Fruit fly (Drosophila melanogaster) whole organism, embryonic: ENCODE data around the gene Der-2.

Source experiments
- Asciz ChIP-seq: fragments of 200-800 bp; sonication (Bioruptor generic); optimal IDR thresholded peaks from 2 replicates; lab custom pipeline; 2017; ENCODE audit warnings: missing biosample characterization, mild to moderate bottlenecking, missing genetic modification characterization, missing genetic modification reagents
- Atf3 ChIP-seq: fragments of 200-800 bp; sonication (Bioruptor generic); optimal IDR thresholded peaks from 3 replicates; lab custom pipeline; 2016; ENCODE audit warnings: missing biosample characterization, missing genetic modification characterization
- BEAF-32 ChIP-seq: fragments of 200-800 bp; sonication (Bioruptor generic); optimal IDR thresholded peaks from 3 replicates; lab custom pipeline; 2017; ENCODE audit warnings: missing biosample characterization, missing genetic modification characterization, mild to moderate bottlenecking, moderate library complexity, missing genetic modification reagents
- C15 ChIP-seq: fragments of 200-800 bp; sonication (Bioruptor generic); IDR thresholded peaks from 3 replicates; pipeline ENCODE4 v1.3.6; 2022; ENCODE audit warnings: missing biosample characterization, missing genetic modification characterization
- CG10267 ChIP-seq: fragments of 200-800 bp; sonication (Bioruptor generic); optimal IDR thresholded peaks from 2 replicates; lab custom pipeline; 2018; ENCODE audit warnings: missing biosample characterization, mild to moderate bottlenecking, missing genetic modification characterization, moderate library complexity
- CG12071 ChIP-seq: fragments of 200-800 bp; sonication (Bioruptor generic); optimal IDR thresholded peaks from 3 replicates; lab custom pipeline; 2018; ENCODE audit warnings: missing biosample characterization, mild to moderate bottlenecking, missing genetic modification characterization
- CG12236 ChIP-seq: fragments of 200-800 bp; sonication (Bioruptor generic); optimal IDR thresholded peaks from 2 replicates; lab custom pipeline; 2016; ENCODE audit warnings: missing biosample characterization, missing genetic modification characterization
- CG12744 ChIP-seq: fragments of 200-800 bp; sonication (Bioruptor generic); optimal IDR thresholded peaks from 2 replicates; lab custom pipeline; 2016; ENCODE audit warnings: missing biosample characterization, missing genetic modification characterization
- CG13775 ChIP-seq: fragments of 200-800 bp; sonication (Bioruptor generic); optimal IDR thresholded peaks from 3 replicates; lab custom pipeline; 2017; ENCODE audit warnings: missing biosample characterization, mild to moderate bottlenecking, missing genetic modification characterization
- CG14014 ChIP-seq: fragments of 200-800 bp; sonication (Bioruptor generic); IDR thresholded peaks from 2 replicates; pipeline ENCODE4 v1.3.6; 2022; ENCODE audit warnings: missing biosample characterization, missing genetic modification characterization
- CG17359 ChIP-seq: fragments of 200-800 bp; sonication (Bioruptor generic); optimal IDR thresholded peaks from 3 replicates; lab custom pipeline; 2018; ENCODE audit warnings: missing biosample characterization, mild to moderate bottlenecking, missing genetic modification characterization, moderate library complexity
- CG17361 ChIP-seq: fragments of 200-800 bp; sonication (Bioruptor generic); IDR thresholded peaks from 3 replicates; pipeline ENCODE4 v1.3.6; 2022; ENCODE audit warnings: missing biosample characterization, missing genetic modification characterization
- CG17829 ChIP-seq: fragments of 200-800 bp; optimal IDR thresholded peaks from 2 replicates; lab custom pipeline; 2019; ENCODE audit warnings: missing biosample characterization, mild to moderate bottlenecking, missing genetic modification characterization, moderate library complexity
- CG17912 ChIP-seq: fragments of 200-800 bp; sonication (Bioruptor generic); optimal IDR thresholded peaks from 2 replicates; lab custom pipeline; 2018; ENCODE audit warnings: missing biosample characterization, mild to moderate bottlenecking, missing genetic modification characterization
- CG18599 ChIP-seq: fragments of 200-800 bp; sonication (Bioruptor generic); optimal IDR thresholded peaks from 3 replicates; lab custom pipeline; 2017; ENCODE audit warnings: missing biosample characterization, missing genetic modification characterization, mild to moderate bottlenecking, moderate library complexity, missing genetic modification reagents
- CG3065 ChIP-seq: fragments of 200-800 bp; sonication (Bioruptor generic); optimal IDR thresholded peaks from 2 replicates; lab custom pipeline; 2016; ENCODE audit warnings: missing biosample characterization, missing genetic modification characterization
- CG31224 ChIP-seq: fragments of 200-800 bp; sonication (Bioruptor generic); IDR thresholded peaks from 2 replicates; pipeline ENCODE4 v1.3.6; 2022; ENCODE audit warnings: missing biosample characterization, missing genetic modification characterization
- CG3995 ChIP-seq: fragments of 200-800 bp; sonication (Bioruptor generic); optimal IDR thresholded peaks from 3 replicates; lab custom pipeline; 2016; ENCODE audit warnings: missing biosample characterization, missing genetic modification characterization
- CG5953 ChIP-seq: fragments of 200-800 bp; sonication (Bioruptor generic); IDR thresholded peaks from 2 replicates; pipeline ENCODE4 v1.3.6; 2022; ENCODE audit warnings: missing biosample characterization, missing genetic modification characterization
- CG7271 ChIP-seq: fragments of 200-800 bp; sonication (Bioruptor generic); optimal IDR thresholded peaks from 2 replicates; lab custom pipeline; 2018; ENCODE audit warnings: missing biosample characterization, mild to moderate bottlenecking, missing genetic modification characterization, moderate library complexity
- CG8290 ChIP-seq, 3 experiments: fragments of 200-800 bp; sonication (Bioruptor generic); optimal IDR thresholded peaks; 2 replicates each; lab custom pipeline; 2016 to 2019; ENCODE audit warnings: missing biosample characterization in 3 of 3, missing genetic modification characterization in 3 of 3, mild to moderate bottlenecking in 2 of 3, moderate library complexity in 1 of 3
- CG9437 ChIP-seq: fragments of 200-800 bp; sonication (Bioruptor generic); optimal IDR thresholded peaks from 2 replicates; lab custom pipeline; 2018; ENCODE audit warnings: missing biosample characterization, mild to moderate bottlenecking, missing genetic modification characterization
- CG9727 ChIP-seq: fragments of 200-800 bp; sonication (Bioruptor generic); optimal IDR thresholded peaks from 3 replicates; lab custom pipeline; 2017; ENCODE audit warnings: missing biosample characterization, mild to moderate bottlenecking, missing genetic modification characterization
- CkIIα-i1 ChIP-seq: fragments of 200-800 bp; sonication (Bioruptor generic); IDR thresholded peaks from 2 replicates; pipeline ENCODE4 v1.3.6; 2022; ENCODE audit warnings: missing biosample characterization, missing genetic modification characterization
- Dbx ChIP-seq: fragments of 200-800 bp; sonication (Bioruptor generic); IDR thresholded peaks from 3 replicates; pipeline ENCODE4 v1.3.6; 2022; ENCODE audit warnings: missing biosample characterization, missing genetic modification characterization
- Dek ChIP-seq: fragments of 200-800 bp; sonication (Bioruptor generic); optimal IDR thresholded peaks from 3 replicates; lab custom pipeline; 2019; ENCODE audit warnings: missing biosample characterization, mild to moderate bottlenecking, missing genetic modification characterization, moderate library complexity
- Hey ChIP-seq: fragments of 200-800 bp; sonication (Bioruptor generic); optimal IDR thresholded peaks from 3 replicates; lab custom pipeline; 2018; ENCODE audit warnings: missing biosample characterization, mild to moderate bottlenecking, missing genetic modification characterization
- Hmr ChIP-seq: fragments of 200-800 bp; sonication (Bioruptor generic); optimal IDR thresholded peaks from 3 replicates; lab custom pipeline; 2017; ENCODE audit warnings: mild to moderate bottlenecking, missing biosample characterization, missing genetic modification reagents, missing genetic modification characterization
- Hr78 ChIP-seq, 2 experiments: fragments of 200-800 bp in 1 of 2; fragments of >200 bp in 1 of 2; sonication (Bioruptor generic) in 1 of 2; optimal IDR thresholded peaks; 2 replicates each; lab custom pipeline; 2017 to 2019; ENCODE audit warnings: missing biosample characterization in 2 of 2, missing genetic modification characterization in 2 of 2, mild to moderate bottlenecking in 1 of 2, moderate library complexity in 1 of 2
- MBD-R2 ChIP-seq: fragments of 200-800 bp; sonication (Bioruptor generic); IDR thresholded peaks from 2 replicates; pipeline ENCODE4 v1.3.6; 2022; ENCODE audit warnings: missing biosample characterization, missing genetic modification characterization
- Max ChIP-seq: fragments of 200-800 bp; sonication (Bioruptor generic); optimal IDR thresholded peaks from 2 replicates; lab custom pipeline; 2016; ENCODE audit warnings: missing biosample characterization, mild to moderate bottlenecking, missing genetic modification characterization
- Mrtf ChIP-seq: fragments of 200-800 bp; sonication (Bioruptor generic); IDR thresholded peaks from 3 replicates; pipeline ENCODE4 v1.3.6; 2022; ENCODE audit warnings: missing biosample characterization, missing genetic modification characterization
- Oaz ChIP-seq: fragments of 200-800 bp; sonication (Bioruptor generic); IDR thresholded peaks from 2 replicates; pipeline ENCODE4 v1.3.6; 2022; ENCODE audit warnings: missing biosample characterization, missing genetic modification characterization
- Opbp ChIP-seq: fragments of 200-800 bp; sonication (Bioruptor generic); IDR thresholded peaks from 3 replicates; pipeline ENCODE4 v1.3.6; 2022; ENCODE audit warnings: missing biosample characterization, missing genetic modification characterization; ENCODE audit not compliant: partially characterized antibody
- amos ChIP-seq: fragments of 200-800 bp; sonication (Bioruptor generic); IDR thresholded peaks from 2 replicates; pipeline ENCODE4 v1.3.6; 2022; ENCODE audit warnings: missing biosample characterization, missing genetic modification characterization; ENCODE audit not compliant: partially characterized antibody
- ato ChIP-seq: fragments of 200-800 bp; sonication (Bioruptor generic); IDR thresholded peaks from 2 replicates; pipeline ENCODE4 v1.3.6; 2022; ENCODE audit warnings: missing biosample characterization, missing genetic modification characterization; ENCODE audit not compliant: partially characterized antibody
- bigmax ChIP-seq: fragments of 200-800 bp; sonication (Bioruptor generic); optimal IDR thresholded peaks from 2 replicates; lab custom pipeline; 2018; ENCODE audit warnings: missing biosample characterization, mild to moderate bottlenecking, missing genetic modification characterization
- br ChIP-seq: fragments of >200 bp; optimal IDR thresholded peaks from 2 replicates; lab custom pipeline; 2017
- fu2 ChIP-seq: fragments of 200-800 bp; sonication (Bioruptor generic); optimal IDR thresholded peaks from 2 replicates; lab custom pipeline; 2016; ENCODE audit warnings: missing biosample characterization, missing genetic modification characterization
- grn ChIP-seq: fragments of 200-800 bp; sonication (Bioruptor generic); optimal IDR thresholded peaks from 3 replicates; lab custom pipeline; 2017; ENCODE audit warnings: missing biosample characterization, missing genetic modification characterization
- gsb-n ChIP-seq: fragments of 200-800 bp; sonication (Bioruptor generic); optimal IDR thresholded peaks from 3 replicates; lab custom pipeline; 2018; ENCODE audit warnings: missing biosample characterization, mild to moderate bottlenecking, missing genetic modification characterization
- klu ChIP-seq: fragments of 200-800 bp; sonication (Bioruptor generic); IDR thresholded peaks from 2 replicates; pipeline ENCODE4 v1.3.6; 2022; ENCODE audit warnings: missing biosample characterization, missing genetic modification characterization
- org-1 ChIP-seq: fragments of 200-800 bp; sonication (Bioruptor generic); optimal IDR thresholded peaks from 2 replicates; lab custom pipeline; 2017; ENCODE audit warnings: missing biosample characterization, missing genetic modification characterization
- ranshi ChIP-seq: fragments of 200-800 bp; sonication (Bioruptor generic); IDR thresholded peaks from 2 replicates; pipeline ENCODE4 v1.3.6; 2022; ENCODE audit warnings: missing biosample characterization, missing genetic modification characterization
- row ChIP-seq: fragments of 200-800 bp; sonication (Bioruptor generic); IDR thresholded peaks from 3 replicates; pipeline ENCODE4 v1.3.6; 2022; ENCODE audit warnings: missing biosample characterization, missing genetic modification characterization
- salm ChIP-seq: fragments of 200-800 bp; sonication (Bioruptor generic); optimal IDR thresholded peaks from 2 replicates; lab custom pipeline; 2018; ENCODE audit warnings: missing biosample characterization, mild to moderate bottlenecking, missing genetic modification characterization
- sqz ChIP-seq: fragments of 200-800 bp; sonication (Bioruptor generic); optimal IDR thresholded peaks from 3 replicates; lab custom pipeline; 2018; ENCODE audit warnings: missing biosample characterization, mild to moderate bottlenecking, missing genetic modification characterization
- trh ChIP-seq: fragments of 200-800 bp; sonication (Bioruptor generic); optimal IDR thresholded peaks from 2 replicates; lab custom pipeline; 2016; ENCODE audit warnings: missing biosample characterization, missing genetic modification characterization
- vnd ChIP-seq: fragments of 200-800 bp; sonication (Bioruptor generic); IDR thresholded peaks from 3 replicates; pipeline ENCODE4 v1.3.6; 2022; ENCODE audit warnings: missing biosample characterization, missing genetic modification characterization; ENCODE audit not compliant: partially characterized antibody
- zen2 ChIP-seq: fragments of 200-800 bp; sonication (Bioruptor generic); IDR thresholded peaks from 3 replicates; pipeline ENCODE4 v1.3.6; 2022; ENCODE audit warnings: missing biosample characterization, missing genetic modification characterization; ENCODE audit not compliant: partially characterized antibody

The Der-2 gene

DNA sequence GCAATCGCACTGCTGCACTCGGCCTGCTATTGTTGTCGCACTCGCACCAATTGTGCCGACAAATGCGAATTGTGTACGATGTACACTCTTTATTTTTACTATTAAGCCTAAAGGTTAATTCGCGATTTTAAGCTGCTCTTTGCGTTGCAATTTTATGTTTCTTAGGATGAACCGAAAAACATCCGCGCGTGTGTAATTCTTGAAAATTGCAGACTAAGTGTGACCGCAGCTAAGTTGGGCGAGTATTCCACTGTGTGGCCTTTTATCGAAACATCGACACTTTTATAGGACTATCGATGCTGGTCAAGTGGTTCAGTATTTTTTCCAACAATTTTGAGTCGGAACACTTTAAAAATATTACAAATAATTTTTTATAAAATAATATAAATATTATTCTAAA, 30.4 kb downstream of the Der-2 start, which contains the start of gene Pak3 (continued):
- TF ChIP-seq Atf3 (GFP tag; lab: Kevin White, UChicago) (no peak), ranshi (no peak), CG13775 (GFP tag; lab: Kevin White, UChicago) (peak; percentile 46), Dek (tag; lab: Kevin White, UChicago) (peak; percentile 31), Hr78 (GFP tag; optimal IDR thresholded peaks at IDR 0.05; lab: Kevin White, UChicago) (no peak), CG31224 (GFP tag; lab: Robert Waterston, UW) (no peak), CG14014 (GFP tag; lab: Robert Waterston, UW) (no peak), CG12236 (GFP tag; lab: Kevin White, UChicago) (no peak), BEAF-32 (GFP tag; lab: Kevin White, UChicago) (peak; percentile 79), CkIIα-i1 (no peak), CG9727 (GFP tag; lab: Kevin White, UChicago) (no peak), fu2 (no peak), zen2 (GFP tag; lab: Robert Waterston, UW) (peak; percentile 42; the same call in 1 of the 3 replicates), C15 (no peak), ato (GFP tag; lab: Robert Waterston, UW) (peak; percentile 51; the same call in 1 of the 2 replicates), CG7271 (tag; lab: Kevin White, UChicago) (no peak), grn (GFP tag; lab: Kevin White, UChicago) (no peak), klu (GFP tag; lab: Robert Waterston, UW) (no peak), br (lab: Kevin White, UChicago) (no peak), salm (tag; lab: Kevin White, UChicago) (peak; percentile 10), bigmax (GFP tag; lab: Kevin White, UChicago) (no peak), org-1 (GFP tag; lab: Kevin White, UChicago) (no peak), CG17359 (no peak), amos (GFP tag; lab: Robert Waterston, UW) (peak; percentile 86), gsb-n (no peak), CG12071 (no peak), trh (GFP tag; lab: Kevin White, UChicago) (no peak), CG17829 (tag; lab: Kevin White, UChicago) (peak; percentile 53), CG17912 (GFP tag; lab: Kevin White, UChicago) (no peak), CG12744 (no peak), CG3995 (GFP tag; lab: Kevin White, UChicago) (no peak), Hmr (GFP tag; lab: Kevin White, UChicago) (no peak), Oaz (no peak), sqz (GFP tag; lab: Kevin White, UChicago) (no peak), CG18599 (no peak), Opbp (GFP tag; lab: Robert Waterston, UW) (peak; percentile 75), CG9437 (GFP tag; lab: Kevin White, UChicago) (no peak), MBD-R2 (GFP tag; lab: Robert Waterston, UW) (peak; percentile 53; the same call in 1 of the 2 replicates), Asciz (GFP tag; lab: Kevin White, UChicago) (no peak), Dbx (GFP tag; lab: Robert Waterston, UW) (0 out of 3 replicates have a peak, but pooled peaks have one; percentile 23), CG8290 (GFP tag; optimal IDR thresholded peaks at IDR 0.05; lab: Kevin White, UChicago) (no peak), CG8290 (tag; optimal IDR thresholded peaks at IDR 0.05; lab: Kevin White, UChicago) (no peak), CG3065 (GFP tag; lab: Kevin White, UChicago) (no peak), Max (GFP tag; lab: Kevin White, UChicago) (no peak), Mrtf (GFP tag; lab: Robert Waterston, UW) (no peak), CG10267 (tag; lab: Kevin White, UChicago) (peak; percentile 56), row (peak; percentile 51; the same call in 1 of the 3 replicates), Hey (tag; lab: Kevin White, UChicago) (no peak), vnd (GFP tag; lab: Robert Waterston, UW) (peak; percentile 63), CG17361 (GFP tag; lab: Robert Waterston, UW) (no peak), CG5953 (GFP tag; lab: Robert Waterston, UW) (0 out of 2 replicates have a peak, but pooled peaks have one; percentile 26)
